Worm (Caenorhabditis elegans): ENCODE results near the gene M03D4.4.

ce11 chrIV:6092313-6092712 lies 34.8 kb downstream of the M03D4.4 start, which contains the start of gene K08B4.7:
- no peak for TF ChIP-seq lin-13 (GFP tag; optimal IDR thresholded peaks at IDR 0.05)
- no peak for TF ChIP-seq ztf-11 (tag; optimal IDR thresholded peaks at IDR 0.05)
- no peak for TF ChIP-seq ces-1 (GFP tag; optimal IDR thresholded peaks at IDR 0.05)
- no peak for TF ChIP-seq nhr-237 (tag; optimal IDR thresholded peaks at IDR 0.05)
- TF ChIP-seq lin-15B (tag; optimal IDR thresholded peaks at IDR 0.05), result no peak
- no peak for TF ChIP-seq aly-2 (tag; optimal IDR thresholded peaks at IDR 0.05)
- no peak for TF ChIP-seq madf-5 (GFP tag; IDR thresholded peaks at IDR 0.05)
- TF ChIP-seq duxl-1 (tag; optimal IDR thresholded peaks at IDR 0.05; ENCODE audit: poor library complexity), result no peak
- TF ChIP-seq nhr-25 (tag; optimal IDR thresholded peaks at IDR 0.05; ENCODE audit: borderline replicate concordance, insufficient read depth), result no peak
- TF ChIP-seq lir-3 (tag; optimal IDR thresholded peaks at IDR 0.05), result no peak
- no peak for TF ChIP-seq pqm-1 (tag; optimal IDR thresholded peaks at IDR 0.05)
- TF ChIP-seq hlh-11 (tag; optimal IDR thresholded peaks at IDR 0.05), result no peak
- TF ChIP-seq dve-1 (tag; optimal IDR thresholded peaks at IDR 0.05; ENCODE audit: insufficient read depth), result peak; percentile 3

All from whole organism, L4 larva.